Fruit fly (Drosophila melanogaster): ENCODE measurements around the gene pzg.

Gene pzg

dm6 chr3L:21317416-21318259 lies 31.7 kb downstream of the pzg start, which contains the start of gene Pc (continued):
- TF ChIP-seq CG9932 (GFP tag; IDR thresholded peaks at IDR 0.05) (peak; percentile 46), CG18764 (GFP tag; optimal IDR thresholded peaks at IDR 0.05) (peak; percentile 6), h (optimal IDR thresholded peaks at IDR 0.05) (no peak), CG13287 (GFP tag; IDR thresholded peaks at IDR 0.05; ENCODE audit: partially characterized antibody) (peak; percentile 89), CG12659 (GFP tag; optimal IDR thresholded peaks at IDR 0.05) (peak; percentile 82), nerfin-2 (GFP tag; IDR thresholded peaks at IDR 0.05; ENCODE audit: partially characterized antibody) (peak; percentile 84), Lim3 (GFP tag; IDR thresholded peaks at IDR 0.05) (no peak)

DNA sequence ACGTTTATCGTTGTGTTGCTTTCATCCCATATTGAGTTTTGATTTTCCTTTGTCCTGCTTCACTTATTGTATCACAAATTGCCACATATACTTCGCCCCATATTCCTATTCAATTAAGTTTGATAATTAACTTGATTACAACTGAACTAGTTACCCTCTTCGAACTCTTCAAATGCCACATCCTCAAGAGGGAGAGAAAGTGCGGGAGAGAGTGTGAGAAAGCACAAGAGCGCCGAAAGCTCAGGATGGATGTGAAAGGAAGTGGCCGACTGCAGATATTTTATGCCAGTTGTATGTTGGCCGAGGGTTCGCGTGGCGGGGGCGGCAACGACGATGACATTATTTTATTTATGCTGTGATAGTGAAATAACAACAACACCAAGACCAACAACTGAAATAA lies 32.6 kb downstream of the pzg start, which contains the start of gene Rab26:
Gene Rab26, plus strand, starts transcription at position 301 of the 400 bp plus-strand sequence.
- peak; percentile 13 to 30 for TF ChIP-seq Trl (optimal IDR thresholded peaks at IDR 0.05)
- no peak for TF ChIP-seq Trl (GFP tag; optimal IDR thresholded peaks at IDR 0.05)
- no peak for TF ChIP-seq CG9932 (GFP tag; IDR thresholded peaks at IDR 0.05)
- no peak for TF ChIP-seq CG12236 (GFP tag; optimal IDR thresholded peaks at IDR 0.05)
- TF ChIP-seq NfI (GFP tag; optimal IDR thresholded peaks at IDR 0.05): no peak
- TF ChIP-seq ara (GFP tag; IDR thresholded peaks at IDR 0.05): no peak
- TF ChIP-seq chinmo (GFP tag; IDR thresholded peaks at IDR 0.05; ENCODE audit: partially characterized antibody): 0 out of 4 replicates have a peak, but pooled peaks have one; percentile 12
- TF ChIP-seq CG18764 (GFP tag; optimal IDR thresholded peaks at IDR 0.05): no peak
- TF ChIP-seq dimm (GFP tag; IDR thresholded peaks at IDR 0.05): no peak
- peak; percentile 15; the same call in 1 of the 2 replicates for TF ChIP-seq seq (GFP tag; IDR thresholded peaks at IDR 0.05)
- 0 out of 2 replicates have a peak, but pooled peaks have one; percentile 29 for TF ChIP-seq sim (GFP tag; IDR thresholded peaks at IDR 0.05)

dm6 chr3L:21319313-21319907 lies 33.5 kb downstream of the pzg start:
- no peak for TF ChIP-seq zen (tag; optimal IDR thresholded peaks at IDR 0.05)
- TF ChIP-seq ara (GFP tag; IDR thresholded peaks at IDR 0.05): no peak
- TF ChIP-seq NC2β (GFP tag; optimal IDR thresholded peaks at IDR 0.05): no peak
- TF ChIP-seq CG3163 (GFP tag; optimal IDR thresholded peaks at IDR 0.05): peak; percentile 78
- TF ChIP-seq CG6175 (GFP tag; IDR thresholded peaks at IDR 0.05): no peak
- TF ChIP-seq NfI (GFP tag; optimal IDR thresholded peaks at IDR 0.05): no peak
- TF ChIP-seq sens (GFP tag): no peak
- no peak for TF ChIP-seq CG17359 (tag; optimal IDR thresholded peaks at IDR 0.05)
- no peak for TF ChIP-seq dmrt99B (tag; optimal IDR thresholded peaks at IDR 0.05)
- no peak for TF ChIP-seq gem (tag; optimal IDR thresholded peaks at IDR 0.05)
- no peak for TF ChIP-seq Stat92E (GFP tag; optimal IDR thresholded peaks at IDR 0.05)
- TF ChIP-seq CG16815 (GFP tag; optimal IDR thresholded peaks at IDR 0.05): no peak
- no peak for TF ChIP-seq corto (GFP tag; optimal IDR thresholded peaks at IDR 0.05)
- no peak for TF ChIP-seq CG1024 (GFP tag; IDR thresholded peaks at IDR 0.05)
- no peak for TF ChIP-seq CG12769 (tag; optimal IDR thresholded peaks at IDR 0.05)
- no peak for TF ChIP-seq Ets65A (GFP tag)
- peak; percentile 57 for TF ChIP-seq CG18599 (GFP tag; optimal IDR thresholded peaks at IDR 0.05)
- TF ChIP-seq CG34224 (GFP tag; IDR thresholded peaks at IDR 0.05; ENCODE audit: partially characterized antibody): no peak
- no peak for TF ChIP-seq tin (GFP tag; optimal IDR thresholded peaks at IDR 0.05)
- TF ChIP-seq knrl (GFP tag; IDR thresholded peaks at IDR 0.05; ENCODE audit: partially characterized antibody): no peak
- no peak for TF ChIP-seq ftz-f1 (GFP tag; optimal IDR thresholded peaks at IDR 0.05)
- TF ChIP-seq CG33557 (GFP tag; optimal IDR thresholded peaks at IDR 0.05): no peak
- TF ChIP-seq kni (GFP tag; optimal IDR thresholded peaks at IDR 0.05): no peak
- TF ChIP-seq Gsc (GFP tag; IDR thresholded peaks at IDR 0.05): no peak
- TF ChIP-seq kah (GFP tag; optimal IDR thresholded peaks at IDR 0.05): no peak
- TF ChIP-seq abd-A (tag; optimal IDR thresholded peaks at IDR 0.05): peak; percentile 89
- no peak for TF ChIP-seq CG7786 (GFP tag; optimal IDR thresholded peaks at IDR 0.05)
- no peak for TF ChIP-seq twi (tag; optimal IDR thresholded peaks at IDR 0.05)
- TF ChIP-seq kay (GFP tag; optimal IDR thresholded peaks at IDR 0.05): no peak
- TF ChIP-seq Trl (optimal IDR thresholded peaks at IDR 0.05): peak; percentile 54 to 80
- no peak for TF ChIP-seq Trl (GFP tag; optimal IDR thresholded peaks at IDR 0.05)
- no peak for TF ChIP-seq CG3838 (GFP tag; optimal IDR thresholded peaks at IDR 0.05)

All from whole organism, embryonic.